Comparison of ENCODE assay signal across 1 fruit fly cellular context in the genomic region with DNA sequence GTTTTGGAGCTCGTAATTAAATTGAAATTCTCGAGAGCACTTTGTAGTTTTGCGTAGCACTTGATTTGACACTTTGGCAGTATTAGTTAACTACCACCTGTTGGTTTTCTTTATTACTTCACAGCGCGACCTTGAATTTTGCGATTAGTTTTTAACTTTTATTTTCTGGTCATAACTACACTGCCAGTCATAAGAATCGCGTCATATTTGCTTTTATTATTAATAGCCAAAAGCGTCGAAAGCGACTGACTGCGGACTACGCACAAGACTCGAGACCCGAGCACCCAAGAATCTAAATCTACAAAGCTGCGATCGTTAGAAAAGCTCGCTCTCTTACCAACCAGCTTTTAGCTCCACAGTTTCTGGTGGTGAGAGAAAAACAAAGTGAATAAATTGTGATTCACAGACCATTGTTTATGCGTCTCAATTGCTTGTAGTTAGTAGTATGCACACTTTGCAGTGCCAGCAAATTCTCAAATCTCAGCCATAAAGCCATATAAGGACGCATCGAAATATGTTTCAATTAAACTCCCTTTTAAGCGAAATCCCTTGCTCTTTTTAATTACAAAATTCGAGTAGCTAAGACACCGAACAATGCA.
A peak's percentile ranks its signal among the peaks of the same experiment; 100 is the strongest.
TF ChIP-seq lines count a peak whose summit lies in the region.

TSS of gene CG42268 (minus strand) at position 245 of the 599 bp plus-strand sequence.

TF ChIP-seq in whole organism, embryonic, 481 proteins besides CTCF, POLR2A, EP300 and RAD21 (continued from another document):
- TF ChIP-seq Adf1 (GFP tag; IDR thresholded peaks at IDR 0.05; lab: Robert Waterston, UW) = peak; percentile 6; the same call in 1 of the 2 replicates
- peak; percentile 23 for TF ChIP-seq mirr (GFP tag; optimal IDR thresholded peaks at IDR 0.05; lab: Kevin White, UChicago)
- no peak for TF ChIP-seq nom (GFP tag; optimal IDR thresholded peaks at IDR 0.05; lab: Kevin White, UChicago)
- no peak for TF ChIP-seq CG10959 (GFP tag; IDR thresholded peaks at IDR 0.05; lab: Robert Waterston, UW)
- TF ChIP-seq CG17568 (GFP tag; optimal IDR thresholded peaks at IDR 0.05; lab: Kevin White, UChicago) = no peak
- peak; percentile 50 for TF ChIP-seq cwo (GFP tag; optimal IDR thresholded peaks at IDR 0.05; lab: Kevin White, UChicago)
- peak; percentile 18; the same call in 1 of the 2 replicates for TF ChIP-seq CG13287 (GFP tag; IDR thresholded peaks at IDR 0.05; lab: Robert Waterston, UW; ENCODE audit: partially characterized antibody)
- no peak for TF ChIP-seq CG6854 (GFP tag; optimal IDR thresholded peaks at IDR 0.05; lab: Kevin White, UChicago)
- peak; percentile 81 for TF ChIP-seq Med (GFP tag; lab: Kevin White, UChicago)
- TF ChIP-seq hth (optimal IDR thresholded peaks at IDR 0.05; lab: Kevin White, UChicago) = no peak
- peak; percentile 20 for TF ChIP-seq CG13296 (GFP tag; optimal IDR thresholded peaks at IDR 0.05; lab: Kevin White, UChicago)
- TF ChIP-seq vfl (GFP tag; optimal IDR thresholded peaks at IDR 0.05; lab: Kevin White, UChicago) = no peak
- no peak for TF ChIP-seq ash1 (GFP tag; optimal IDR thresholded peaks at IDR 0.05; lab: Kevin White, UChicago)
- no peak for TF ChIP-seq Lhr (GFP tag; optimal IDR thresholded peaks at IDR 0.05; lab: Kevin White, UChicago)
- TF ChIP-seq CG7745 (tag; optimal IDR thresholded peaks at IDR 0.05; lab: Kevin White, UChicago) = no peak
- peak; percentile 62 for TF ChIP-seq sens (GFP tag; lab: Kevin White, UChicago)
- peak; percentile 21 for TF ChIP-seq caup (GFP tag; optimal IDR thresholded peaks at IDR 0.05; lab: Kevin White, UChicago; ENCODE audit: severe bottlenecking)
- no peak for TF ChIP-seq CG10209 (GFP tag; optimal IDR thresholded peaks at IDR 0.05; lab: Kevin White, UChicago)
- peak; percentile 47 for TF ChIP-seq CG34376 (GFP tag; optimal IDR thresholded peaks at IDR 0.05; lab: Kevin White, UChicago)
- TF ChIP-seq CG3281 (GFP tag; optimal IDR thresholded peaks at IDR 0.05; lab: Kevin White, UChicago) = peak; percentile 29
- TF ChIP-seq ftz-f1 (GFP tag; optimal IDR thresholded peaks at IDR 0.05; lab: Kevin White, UChicago) = peak; percentile 63
- peak; percentile 56 for TF ChIP-seq lab (GFP tag; optimal IDR thresholded peaks at IDR 0.05; lab: Kevin White, UChicago)
- TF ChIP-seq Pdp1 (GFP tag; optimal IDR thresholded peaks at IDR 0.05; lab: Kevin White, UChicago) = peak in 1 of 2 experiments; percentile 25
- TF ChIP-seq Trl (optimal IDR thresholded peaks at IDR 0.05; lab: Kevin White, UChicago) = peak in 1 of 2 experiments; percentile 42
- no peak for TF ChIP-seq Trl (GFP tag; optimal IDR thresholded peaks at IDR 0.05; lab: Kevin White, UChicago)
- TF ChIP-seq zfh2 (GFP tag; optimal IDR thresholded peaks at IDR 0.05; lab: Kevin White, UChicago) = no peak
- peak; percentile 26 for TF ChIP-seq sug (tag; optimal IDR thresholded peaks at IDR 0.05; lab: Kevin White, UChicago)
- TF ChIP-seq CG10543 (GFP tag; optimal IDR thresholded peaks at IDR 0.05; lab: Kevin White, UChicago) = peak; percentile 21
- TF ChIP-seq Fer1 (GFP tag; optimal IDR thresholded peaks at IDR 0.05; lab: Kevin White, UChicago) = peak; percentile 36
- no peak for TF ChIP-seq stc (GFP tag; IDR thresholded peaks at IDR 0.05; lab: Robert Waterston, UW)
- TF ChIP-seq CG8765 (GFP tag; IDR thresholded peaks at IDR 0.05; lab: Robert Waterston, UW) = no peak
- peak; percentile 32; the same call in 1 of the 3 replicates for TF ChIP-seq row (GFP tag; IDR thresholded peaks at IDR 0.05; lab: Robert Waterston, UW)
- no peak for TF ChIP-seq tup (GFP tag; optimal IDR thresholded peaks at IDR 0.05; lab: Kevin White, UChicago)
- no peak; the same call in 1 of the 2 replicates for TF ChIP-seq amos (GFP tag; IDR thresholded peaks at IDR 0.05; lab: Robert Waterston, UW; ENCODE audit: partially characterized antibody)
